Fruit fly (Drosophila melanogaster): Measurements from ENCODE around the gene Mics1.

dm6 chr3R:7548808-7549744 is 46.9 kb upstream of the Mics1 start, which contains the start of gene alpha-Est1:
- TF ChIP-seq CG7101 (tag; optimal IDR thresholded peaks at IDR 0.05): no peak
- TF ChIP-seq CG11617 (GFP tag; optimal IDR thresholded peaks at IDR 0.05): no peak
- no peak for TF ChIP-seq toe (GFP tag; optimal IDR thresholded peaks at IDR 0.05)

Measured in whole organism, adult.